Worm (Caenorhabditis elegans): ENCODE data around the gene ndub-3.

Gene ndub-3

ce11 chrII:8940362-8940940, 24.2 kb downstream of the ndub-3 start, which contains the start of the genes set-17 and T21B10.4 (continued):
- TF ChIP-seq efl-3 (GFP tag; optimal IDR thresholded peaks at IDR 0.05) (no peak), nhr-77 (tag; optimal IDR thresholded peaks at IDR 0.05) (no peak), vab-15 (tag; optimal IDR thresholded peaks at IDR 0.05) (no peak), lsy-2 (tag; optimal IDR thresholded peaks at IDR 0.05) (peak; percentile 24 to 67), nhr-20 (tag; optimal IDR thresholded peaks at IDR 0.05) (peak; percentile 34), nhr-28 (tag; optimal IDR thresholded peaks at IDR 0.05) (no peak), fkh-8 (tag; optimal IDR thresholded peaks at IDR 0.05) (no peak), lin-39 (tag; optimal IDR thresholded peaks at IDR 0.05) (no peak), nhr-84 (tag; optimal IDR thresholded peaks at IDR 0.05) (no peak), nhr-71 (tag; optimal IDR thresholded peaks at IDR 0.05) (peak; percentile 37), egl-13 (tag; optimal IDR thresholded peaks at IDR 0.05) (no peak), sptf-1 (tag; optimal IDR thresholded peaks at IDR 0.05) (no peak), aha-1 (tag; optimal IDR thresholded peaks at IDR 0.05) (no peak), dpl-1 (GFP tag; optimal IDR thresholded peaks at IDR 0.05) (peak; percentile 72 to 90 (median 85)), ztf-4 (tag; optimal IDR thresholded peaks at IDR 0.05) (no peak), C16A3.4 (tag; optimal IDR thresholded peaks at IDR 0.05) (peak; percentile 51), elt-3 (tag; optimal IDR thresholded peaks at IDR 0.05) (no peak), pqm-1 (tag; optimal IDR thresholded peaks at IDR 0.05) (no peak), lin-35 (GFP tag; optimal IDR thresholded peaks at IDR 0.05) (peak; percentile 76 to 94), lin-15B (tag; optimal IDR thresholded peaks at IDR 0.05) (no peak), aly-2 (tag; optimal IDR thresholded peaks at IDR 0.05) (no peak), mep-1 (tag; optimal IDR thresholded peaks at IDR 0.05) (no peak), zag-1 (tag; optimal IDR thresholded peaks at IDR 0.05) (no peak), pag-3 (tag; optimal IDR thresholded peaks at IDR 0.05; ENCODE audit: borderline replicate concordance, insufficient read depth) (no peak), nhr-90 (tag; optimal IDR thresholded peaks at IDR 0.05; ENCODE audit: poor library complexity) (no peak), nhr-19 (GFP tag; conservative IDR thresholded peaks at IDR 0.05) (no peak), unc-62 (GFP tag; optimal IDR thresholded peaks at IDR 0.05) (no peak), nhr-85 (tag) (no peak), hlh-4 (tag; optimal IDR thresholded peaks at IDR 0.05) (no peak)

- no peak for TF ChIP-seq skn-1 (tag; optimal IDR thresholded peaks at IDR 0.05)
- TF ChIP-seq fos-1 (tag; optimal IDR thresholded peaks at IDR 0.05) = no peak
- no peak for TF ChIP-seq C04F5.9 (tag; optimal IDR thresholded peaks at IDR 0.05)
- TF ChIP-seq fkh-8 (tag; optimal IDR thresholded peaks at IDR 0.05) = no peak
- no peak for TF ChIP-seq efl-1 (optimal IDR thresholded peaks at IDR 0.05)
- TF ChIP-seq efl-1 (GFP tag; optimal IDR thresholded peaks at IDR 0.05 in 1 of 2) = no peak
- no peak for TF ChIP-seq nhr-90 (tag; optimal IDR thresholded peaks at IDR 0.05; ENCODE audit: poor library complexity)
- TF ChIP-seq sup-37 (GFP tag; optimal IDR thresholded peaks at IDR 0.05) = no peak
Measured at ce11 chrII:8938907-8939622, 25.6 kb downstream of the ndub-3 start.

- TF ChIP-seq ama-1 (optimal IDR thresholded peaks at IDR 0.05) (peak; percentile 83), nhr-47 (tag; optimal IDR thresholded peaks at IDR 0.05) (peak; percentile 14), zag-1 (tag; optimal IDR thresholded peaks at IDR 0.05) (no peak), nhr-28 (tag; optimal IDR thresholded peaks at IDR 0.05) (no peak), nhr-76 (tag; optimal IDR thresholded peaks at IDR 0.05) (no peak), fos-1 (tag; optimal IDR thresholded peaks at IDR 0.05) (no peak), ztf-4 (tag; optimal IDR thresholded peaks at IDR 0.05) (peak; percentile 20), hpl-2 (GFP tag; optimal IDR thresholded peaks at IDR 0.05) (no peak), ceh-88 (GFP tag; IDR thresholded peaks at IDR 0.05) (0 out of 2 replicates have a peak, but pooled peaks have one; percentile 15), nhr-90 (tag; optimal IDR thresholded peaks at IDR 0.05; ENCODE audit: poor library complexity) (peak; percentile 11), ets-5 (GFP tag; IDR thresholded peaks at IDR 0.05) (no peak), unc-86 (tag; optimal IDR thresholded peaks at IDR 0.05) (no peak), nhr-71 (tag; optimal IDR thresholded peaks at IDR 0.05) (peak; percentile 56), dsc-1 (tag; optimal IDR thresholded peaks at IDR 0.05) (no peak), nhr-19 (GFP tag; conservative IDR thresholded peaks at IDR 0.05) (peak; percentile 8), C04F5.9 (tag; optimal IDR thresholded peaks at IDR 0.05) (no peak), swsn-7 (tag; optimal IDR thresholded peaks at IDR 0.05) (no peak), nhr-11 (tag; optimal IDR thresholded peaks at IDR 0.05) (no peak), lsy-2 (tag; optimal IDR thresholded peaks at IDR 0.05) (peak in 1 of 2 experiments; percentile 16), efl-1 (optimal IDR thresholded peaks at IDR 0.05) (peak; percentile 3 to 15), efl-1 (GFP tag; optimal IDR thresholded peaks at IDR 0.05 in 1 of 2) (no peak), ceh-90 (tag; optimal IDR thresholded peaks at IDR 0.05) (no peak), ces-1 (GFP tag; optimal IDR thresholded peaks at IDR 0.05) (no peak), nhr-85 (tag) (peak; percentile 63), aly-2 (tag; optimal IDR thresholded peaks at IDR 0.05) (peak; percentile 72)
Measured at ce11 chrII:8933693-8934432, 30.8 kb downstream of the ndub-3 start, which contains the start of gene T21B10.3. Gene T21B10.3, plus strand, starts transcription at chrII:8934382.

All from whole organism, L1 larva.